Worm (Caenorhabditis elegans) whole organism, late embryonic: ENCODE results near the gene ztf-13.

Experiments
- C38D4.7 ChIP-seq: fragments of 200-800 bp; sonication (Bioruptor generic); optimal IDR thresholded peaks from 2 replicates; lab custom pipeline; 2018; ENCODE audit warnings: mild to moderate bottlenecking, missing genetic modification characterization, moderate library complexity, missing compliant biosample characterization
- K09A11.1 ChIP-seq: sonication (generic microtip); optimal IDR thresholded peaks from 2 replicates; lab custom pipeline; 2017; ENCODE audit warnings: antibody characterized with exemption, mild to moderate bottlenecking, missing genetic modification characterization, missing compliant biosample characterization; ENCODE audit not compliant: insufficient read depth
- ceh-18 ChIP-seq: sonication (generic microtip); optimal IDR thresholded peaks from 2 replicates; lab custom pipeline; 2016; ENCODE audit warnings: missing genetic modification characterization, missing compliant biosample characterization
- ceh-9 ChIP-seq: sonication (generic microtip); optimal IDR thresholded peaks from 2 replicates; lab custom pipeline; 2016; ENCODE audit warnings: mild to moderate bottlenecking, missing genetic modification characterization, inconsistent platforms, missing compliant biosample characterization
- che-1 ChIP-seq: sonication (generic microtip); optimal IDR thresholded peaks from 2 replicates; lab custom pipeline; 2016; ENCODE audit warnings: mild to moderate bottlenecking, missing genetic modification characterization, missing compliant biosample characterization
- elt-4 ChIP-seq: sonication (generic microtip); optimal IDR thresholded peaks from 2 replicates; lab custom pipeline; 2016; ENCODE audit warnings: missing genetic modification characterization, missing compliant biosample characterization
- eyg-1 ChIP-seq: sonication (generic microtip); optimal IDR thresholded peaks from 2 replicates; lab custom pipeline; 2016; ENCODE audit warnings: missing genotype, missing genetic modification characterization, missing compliant biosample characterization
- lin-11 ChIP-seq: fragments of 200-800 bp; sonication (Bioruptor generic); optimal IDR thresholded peaks from 2 replicates; lab custom pipeline; 2018; ENCODE audit warnings: mild to moderate bottlenecking, missing genetic modification characterization, missing compliant biosample characterization
- madf-2 ChIP-seq: sonication (generic microtip); optimal IDR thresholded peaks from 2 replicates; lab custom pipeline; 2017; ENCODE audit warnings: missing genetic modification characterization, missing compliant biosample characterization
- ttx-3 ChIP-seq: sonication (generic microtip); optimal IDR thresholded peaks from 2 replicates; lab custom pipeline; 2016; ENCODE audit warnings: missing genetic modification reagents, missing genetic modification characterization, missing compliant biosample characterization
- unc-3 ChIP-seq, 2 experiments: fragments of 200-800 bp in 1 of 2; sonication (Bioruptor generic) in 1 of 2; sonication (generic microtip) in 1 of 2; conservative IDR thresholded peaks in 1 of 2; optimal IDR thresholded peaks in 1 of 2; 2 replicates each; pipeline versions ENCODE4 v1.3.6 to Lab custom; 2016 to 2022; ENCODE audit warnings: missing compliant biosample characterization in 2 of 2, missing genetic modification characterization in 2 of 2, missing genetic modification reagents in 1 of 2

DNA sequence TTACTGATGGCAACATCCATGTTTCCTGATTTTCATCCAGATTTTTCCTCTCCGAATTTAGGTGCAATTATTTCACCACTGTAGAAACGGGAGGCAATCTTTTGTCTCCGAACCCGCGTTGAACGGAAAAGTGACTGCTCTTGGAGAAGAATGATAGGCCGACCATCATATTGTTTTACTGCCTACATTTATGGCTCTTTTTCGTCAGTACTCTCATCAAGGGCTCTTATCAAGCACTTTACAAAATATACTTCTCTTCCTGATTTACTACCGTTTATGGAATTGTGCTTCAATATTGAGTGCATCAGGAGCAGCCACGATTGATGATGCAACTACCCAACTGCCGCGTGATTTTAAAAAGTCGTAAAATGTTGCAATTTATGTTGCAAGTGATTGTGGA lies 47.6 kb downstream of the ztf-13 start:
- TF ChIP-seq C38D4.7 (GFP tag; lab: Kevin White, UChicago) (no peak), unc-3 (GFP tag; conservative IDR thresholded peaks at IDR 0.05; lab: Robert Waterston, UW) (no peak), unc-3 (tag; optimal IDR thresholded peaks at IDR 0.05; lab: Kevin White, UChicago) (no peak), ceh-18 (no peak), ceh-9 (tag; lab: Kevin White, UChicago) (no peak), che-1 (tag; lab: Kevin White, UChicago) (no peak), lin-11 (tag; lab: Kevin White, UChicago) (no peak), K09A11.1 (no peak), ttx-3 (tag; lab: Kevin White, UChicago) (no peak), elt-4 (tag; lab: Kevin White, UChicago) (no peak), madf-2 (tag; lab: Kevin White, UChicago) (no peak), eyg-1 (no peak)
